Worm (Caenorhabditis elegans) whole organism, early embryonic: ENCODE data around the gene str-113.

Experiments
- B0310.2 ChIP-seq: sonication (generic microtip); optimal IDR thresholded peaks from 2 replicates; lab custom pipeline; 2016; ENCODE audit warnings: mild to moderate bottlenecking, missing genetic modification characterization, missing compliant biosample characterization
- F13C5.2 ChIP-seq: sonication (generic microtip); optimal IDR thresholded peaks from 2 replicates; lab custom pipeline; 2017; ENCODE audit warnings: mild to moderate bottlenecking, missing genetic modification characterization, inconsistent platforms, missing compliant biosample characterization
- aly-1 ChIP-seq: sonication (generic microtip); optimal IDR thresholded peaks from 2 replicates; lab custom pipeline; 2016; ENCODE audit warnings: missing genetic modification characterization, missing compliant biosample characterization
- ama-1 ChIP-seq: fragments of 150-350 bp; optimal IDR thresholded peaks from 2 replicates; lab custom pipeline; 2014
- ceh-13 ChIP-seq: fragments of 200-800 bp; sonication (Bioruptor generic); optimal IDR thresholded peaks from 2 replicates; lab custom pipeline; 2018; ENCODE audit warnings: mild to moderate bottlenecking, missing genetic modification characterization, missing compliant biosample characterization
- ceh-36 ChIP-seq: sonication (generic microtip); optimal IDR thresholded peaks from 2 replicates; lab custom pipeline; 2016; ENCODE audit warnings: missing genetic modification characterization, inconsistent platforms, missing compliant biosample characterization
- ets-7 ChIP-seq: sonication (generic microtip); optimal IDR thresholded peaks from 2 replicates; lab custom pipeline; 2016; ENCODE audit warnings: missing genotype, missing genetic modification characterization, missing compliant biosample characterization
- flt-1 ChIP-seq: fragments of 200-800 bp; sonication (Bioruptor generic); IDR thresholded peaks from 2 replicates; pipeline ENCODE4 v1.3.6; 2022; ENCODE audit warnings: missing genetic modification characterization, missing compliant biosample characterization
- hmbx-1 ChIP-seq: sonication (generic microtip); optimal IDR thresholded peaks from 2 replicates; lab custom pipeline; 2016; ENCODE audit warnings: mild to moderate bottlenecking, missing genetic modification characterization, missing compliant biosample characterization
- hmg-4 ChIP-seq: fragments of 200-800 bp; sonication (Bioruptor generic); optimal IDR thresholded peaks from 2 replicates; lab custom pipeline; 2018; ENCODE audit warnings: mild to moderate bottlenecking, missing genetic modification characterization, missing compliant biosample characterization
- hnd-1 ChIP-seq: sonication (generic microtip); optimal IDR thresholded peaks from 2 replicates; lab custom pipeline; 2016; ENCODE audit warnings: missing genetic modification characterization, missing compliant biosample characterization
- pes-1 ChIP-seq: fragments of 200-800 bp; sonication (Bioruptor generic); IDR thresholded peaks from 2 replicates; pipeline ENCODE4 v1.3.6; 2022; ENCODE audit warnings: missing genetic modification reagents, missing genetic modification characterization, missing compliant biosample characterization
- scrt-1 ChIP-seq: fragments of 200-800 bp; sonication (Bioruptor generic); IDR thresholded peaks from 2 replicates; pipeline ENCODE4 v1.3.6; 2022; ENCODE audit warnings: missing genetic modification characterization, missing compliant biosample characterization
- sea-1 ChIP-seq: fragments of 200-800 bp; sonication (Bioruptor generic); conservative IDR thresholded peaks from 2 replicates; pipeline ENCODE4 v1.3.6; 2022; ENCODE audit warnings: missing genetic modification characterization, missing compliant biosample characterization
- tbx-11 ChIP-seq: fragments of 200-800 bp; sonication (Bioruptor generic); IDR thresholded peaks from 2 replicates; pipeline ENCODE4 v1.3.6; 2022; ENCODE audit warnings: missing genetic modification characterization, missing compliant biosample characterization
- tbx-37 ChIP-seq: fragments of 200-800 bp; sonication (Bioruptor generic); conservative IDR thresholded peaks from 2 replicates; pipeline ENCODE4 v1.3.6; 2022; ENCODE audit warnings: missing genetic modification reagents, missing genetic modification characterization, missing compliant biosample characterization
- tra-4 ChIP-seq: sonication (generic microtip); optimal IDR thresholded peaks from 2 replicates; lab custom pipeline; 2017; ENCODE audit warnings: missing genetic modification characterization, missing compliant biosample characterization

The str-113 gene

ce11 chrV:3666887-3667286, at the start of gene str-113:
Gene str-113 (minus strand): TSS chrV:3666987.
- TF ChIP-seq flt-1: no peak
- TF ChIP-seq tbx-37 (GFP tag; lab: Robert Waterston, UW): no peak
- no peak for TF ChIP-seq tra-4
- no peak for TF ChIP-seq ets-7 (tag; lab: Kevin White, UChicago)
- TF ChIP-seq sea-1: no peak
- no peak for TF ChIP-seq ceh-36 (tag; lab: Kevin White, UChicago)
- no peak for TF ChIP-seq aly-1 (tag; lab: Kevin White, UChicago)
- TF ChIP-seq ama-1 (lab: Kevin White, UChicago): no peak
- TF ChIP-seq hmg-4 (GFP tag; lab: Kevin White, UChicago): no peak
- no peak for TF ChIP-seq B0310.2 (tag; lab: Kevin White, UChicago)
- no peak for TF ChIP-seq F13C5.2 (tag; lab: Kevin White, UChicago)

- TF ChIP-seq ets-7 (tag; lab: Kevin White, UChicago) (no peak), tra-4 (no peak), hmbx-1 (tag; lab: Kevin White, UChicago) (no peak), tbx-11 (GFP tag; lab: Robert Waterston, UW) (no peak), scrt-1 (GFP tag; lab: Robert Waterston, UW) (no peak), aly-1 (tag; lab: Kevin White, UChicago) (no peak)
These were observed 49.6 kb upstream of the str-113 start for ce11 chrV:3716279-3716887.

- TF ChIP-seq scrt-1 (GFP tag; lab: Robert Waterston, UW) (no peak), flt-1 (no peak), hmg-4 (GFP tag; lab: Kevin White, UChicago) (no peak), aly-1 (tag; lab: Kevin White, UChicago) (no peak), ama-1 (lab: Kevin White, UChicago) (no peak), tra-4 (no peak), hmbx-1 (tag; lab: Kevin White, UChicago) (no peak), tbx-37 (GFP tag; lab: Robert Waterston, UW) (no peak), tbx-11 (GFP tag; lab: Robert Waterston, UW) (no peak)
These were observed 48.8 kb upstream of the str-113 start, which contains the start of gene nrsn-1 for ce11 chrV:3715488-3716019. Gene nrsn-1 (minus strand): TSS chrV:3715969.

ce11 chrV:3714750-3715149, 48.0 kb upstream of the str-113 start:
- TF ChIP-seq aly-1 (tag; lab: Kevin White, UChicago) (no peak), ets-7 (tag; lab: Kevin White, UChicago) (no peak), pes-1 (GFP tag; lab: Robert Waterston, UW) (no peak)

ce11 chrV:3712955-3713354, 46.2 kb upstream of the str-113 start:
- TF ChIP-seq sea-1 (no peak), scrt-1 (GFP tag; lab: Robert Waterston, UW) (no peak), ceh-36 (tag; lab: Kevin White, UChicago) (peak; percentile 14), ama-1 (lab: Kevin White, UChicago) (no peak)

- TF ChIP-seq B0310.2 (tag; lab: Kevin White, UChicago) (no peak), tbx-37 (GFP tag; lab: Robert Waterston, UW) (no peak), pes-1 (GFP tag; lab: Robert Waterston, UW) (no peak), scrt-1 (GFP tag; lab: Robert Waterston, UW) (no peak), tbx-11 (GFP tag; lab: Robert Waterston, UW) (no peak), hnd-1 (tag; lab: Kevin White, UChicago) (no peak), flt-1 (no peak), ets-7 (tag; lab: Kevin White, UChicago) (no peak), aly-1 (tag; lab: Kevin White, UChicago) (no peak), F13C5.2 (tag; lab: Kevin White, UChicago) (no peak), ceh-13 (GFP tag; lab: Kevin White, UChicago) (no peak), ceh-36 (tag; lab: Kevin White, UChicago) (no peak), sea-1 (no peak), hmg-4 (GFP tag; lab: Kevin White, UChicago) (no peak), tra-4 (no peak), ama-1 (lab: Kevin White, UChicago) (no peak)
These were observed 45.4 kb upstream of the str-113 start for ce11 chrV:3712192-3712591.

- TF ChIP-seq flt-1: no peak
- TF ChIP-seq sea-1: no peak
- no peak for TF ChIP-seq tra-4
- TF ChIP-seq scrt-1 (GFP tag; lab: Robert Waterston, UW): no peak
- no peak for TF ChIP-seq tbx-11 (GFP tag; lab: Robert Waterston, UW)
- TF ChIP-seq ama-1 (lab: Kevin White, UChicago): no peak
- TF ChIP-seq hmg-4 (GFP tag; lab: Kevin White, UChicago): no peak
- TF ChIP-seq F13C5.2 (tag; lab: Kevin White, UChicago): no peak
- no peak for TF ChIP-seq hmbx-1 (tag; lab: Kevin White, UChicago)
- no peak for TF ChIP-seq hnd-1 (tag; lab: Kevin White, UChicago)
- no peak for TF ChIP-seq B0310.2 (tag; lab: Kevin White, UChicago)
- no peak for TF ChIP-seq tbx-37 (GFP tag; lab: Robert Waterston, UW)
- no peak for TF ChIP-seq ceh-13 (GFP tag; lab: Kevin White, UChicago)
These were observed 44.8 kb upstream of the str-113 start for ce11 chrV:3711544-3711943.

- TF ChIP-seq scrt-1 (GFP tag; lab: Robert Waterston, UW): no peak
- TF ChIP-seq hnd-1 (tag; lab: Kevin White, UChicago): no peak
- no peak for TF ChIP-seq ama-1 (lab: Kevin White, UChicago)
- no peak for TF ChIP-seq hmg-4 (GFP tag; lab: Kevin White, UChicago)
- no peak for TF ChIP-seq ceh-36 (tag; lab: Kevin White, UChicago)
- no peak for TF ChIP-seq pes-1 (GFP tag; lab: Robert Waterston, UW)
- TF ChIP-seq F13C5.2 (tag; lab: Kevin White, UChicago): no peak
- no peak for TF ChIP-seq flt-1
- TF ChIP-seq ets-7 (tag; lab: Kevin White, UChicago): no peak
- no peak for TF ChIP-seq B0310.2 (tag; lab: Kevin White, UChicago)
- no peak for TF ChIP-seq sea-1
- TF ChIP-seq tbx-37 (GFP tag; lab: Robert Waterston, UW): no peak
- no peak for TF ChIP-seq ceh-13 (GFP tag; lab: Kevin White, UChicago)
- TF ChIP-seq tbx-11 (GFP tag; lab: Robert Waterston, UW): no peak
- no peak for TF ChIP-seq tra-4
- TF ChIP-seq aly-1 (tag; lab: Kevin White, UChicago): no peak
These were observed 40.1 kb upstream of the str-113 start for ce11 chrV:3706893-3707292.
